Worm (Caenorhabditis elegans): ENCODE results near the gene rsp-1.

DNA sequence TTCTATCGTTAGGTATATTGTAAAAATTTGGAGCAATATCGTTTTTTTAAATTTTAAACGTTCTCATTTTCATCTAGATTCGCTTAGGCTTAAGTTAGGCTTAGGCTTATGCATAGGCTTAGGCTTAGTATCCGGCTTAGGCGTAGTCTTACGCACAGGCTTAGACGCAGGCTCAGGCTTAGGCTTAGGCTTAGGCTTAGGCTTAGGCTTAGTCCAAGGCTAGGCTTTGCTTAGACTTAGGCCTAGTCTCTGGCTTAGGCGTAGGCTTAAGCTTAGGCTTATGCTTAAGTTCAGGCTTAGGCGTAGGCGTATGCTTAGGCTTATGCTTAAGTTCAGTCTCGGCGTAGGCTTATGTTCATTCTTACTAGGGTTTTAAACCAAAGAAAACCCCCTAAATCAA lies 50.6 kb downstream of the rsp-1 start:
- no peak for TF ChIP-seq aha-1 (tag; optimal IDR thresholded peaks at IDR 0.05)
- no peak for TF ChIP-seq ama-1 (optimal IDR thresholded peaks at IDR 0.05)
- no peak for TF ChIP-seq unc-62 (GFP tag; optimal IDR thresholded peaks at IDR 0.05)
- TF ChIP-seq snpc-4 (tag; optimal IDR thresholded peaks at IDR 0.05): no peak
- no peak for TF ChIP-seq nhr-77 (tag; optimal IDR thresholded peaks at IDR 0.05)
